Worm (Caenorhabditis elegans): ENCODE data around the gene str-141.
A peak's percentile ranks its signal among the peaks of the same experiment; 100 is the strongest.

The str-141 gene

ce11 chrV:11323720-11324119, at the start of gene str-141:
str-141 (minus strand) TSS chrV:11323820.
- TF ChIP-seq elt-3 (tag; optimal IDR thresholded peaks at IDR 0.05): no peak
- TF ChIP-seq tbx-8 (GFP tag; optimal IDR thresholded peaks at IDR 0.05): no peak
- TF ChIP-seq sptf-1 (tag; optimal IDR thresholded peaks at IDR 0.05): no peak
- TF ChIP-seq pha-4 (tag; optimal IDR thresholded peaks at IDR 0.05): no peak
- TF ChIP-seq zip-8 (tag; optimal IDR thresholded peaks at IDR 0.05): no peak
- TF ChIP-seq ceh-43 (GFP tag; optimal IDR thresholded peaks at IDR 0.05): no peak
- no peak for TF ChIP-seq mab-5 (tag; optimal IDR thresholded peaks at IDR 0.05)
- no peak for TF ChIP-seq sem-2 (GFP tag; optimal IDR thresholded peaks at IDR 0.05)
- no peak for TF ChIP-seq bed-3 (GFP tag; optimal IDR thresholded peaks at IDR 0.05)
- TF ChIP-seq flh-1 (GFP tag; optimal IDR thresholded peaks at IDR 0.05): no peak
- TF ChIP-seq nhr-12 (tag; optimal IDR thresholded peaks at IDR 0.05): no peak
- no peak for TF ChIP-seq ceh-39 (tag; optimal IDR thresholded peaks at IDR 0.05)
- no peak for TF ChIP-seq lin-32 (GFP tag; optimal IDR thresholded peaks at IDR 0.05)

ce11 chrV:11372284-11372878, 48.8 kb upstream of the str-141 start:
- TF ChIP-seq hlh-1 (tag; optimal IDR thresholded peaks at IDR 0.05): no peak
- TF ChIP-seq ces-1 (GFP tag; optimal IDR thresholded peaks at IDR 0.05): peak; percentile 73
- no peak for TF ChIP-seq blmp-1 (tag; optimal IDR thresholded peaks at IDR 0.05)

- TF ChIP-seq tbx-8 (GFP tag; optimal IDR thresholded peaks at IDR 0.05): no peak
- TF ChIP-seq snpc-4 (tag; optimal IDR thresholded peaks at IDR 0.05): no peak
- no peak for TF ChIP-seq sem-2 (GFP tag; optimal IDR thresholded peaks at IDR 0.05)
- TF ChIP-seq M03D4.4 (tag; optimal IDR thresholded peaks at IDR 0.05): no peak
- TF ChIP-seq lsy-2 (tag; optimal IDR thresholded peaks at IDR 0.05): no peak
- TF ChIP-seq ham-2 (GFP tag; optimal IDR thresholded peaks at IDR 0.05): no peak
- TF ChIP-seq bed-3 (GFP tag; optimal IDR thresholded peaks at IDR 0.05): no peak
- no peak for TF ChIP-seq ceh-39 (tag; optimal IDR thresholded peaks at IDR 0.05)
- no peak for TF ChIP-seq hlh-1 (tag; optimal IDR thresholded peaks at IDR 0.05)
- no peak for TF ChIP-seq flh-1 (GFP tag; optimal IDR thresholded peaks at IDR 0.05)
Observed at ce11 chrV:11366129-11366528, 42.5 kb upstream of the str-141 start, which contains the start of gene dop-5. dop-5 (minus strand) TSS chrV:11366229.

DNA sequence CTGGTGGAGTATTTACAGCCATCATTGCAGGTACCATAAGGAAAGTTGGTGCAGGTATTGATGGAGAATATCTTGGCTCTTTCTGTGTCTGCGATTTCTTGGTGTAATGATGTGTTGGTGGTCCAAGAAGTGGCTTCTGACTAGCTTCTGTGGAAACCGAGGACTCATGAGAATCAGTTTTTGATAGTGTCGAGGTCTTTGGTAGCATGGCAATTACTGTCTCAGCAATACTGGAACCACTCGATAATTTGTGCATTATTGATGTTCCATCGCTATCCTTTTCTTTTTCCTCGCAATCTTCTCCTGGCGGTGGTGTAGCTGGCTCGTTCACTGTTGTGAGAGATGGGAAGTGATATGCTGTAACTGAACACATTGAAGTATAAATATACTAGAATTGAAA, 40.0 kb upstream of the str-141 start:
- TF ChIP-seq unc-120 (tag; optimal IDR thresholded peaks at IDR 0.05; ENCODE audit: poor library complexity, severe bottlenecking): no peak
- no peak for TF ChIP-seq unc-39 (tag; optimal IDR thresholded peaks at IDR 0.05)
- no peak for TF ChIP-seq tbx-8 (GFP tag; optimal IDR thresholded peaks at IDR 0.05)
- no peak for TF ChIP-seq elt-1 (tag; optimal IDR thresholded peaks at IDR 0.05; ENCODE audit: borderline replicate concordance, insufficient read depth)
- no peak for TF ChIP-seq drap-1 (GFP tag; optimal IDR thresholded peaks at IDR 0.05)
- TF ChIP-seq M03D4.4 (tag; optimal IDR thresholded peaks at IDR 0.05): no peak
- no peak for TF ChIP-seq flh-1 (GFP tag; optimal IDR thresholded peaks at IDR 0.05)
- no peak for TF ChIP-seq lin-13 (tag; optimal IDR thresholded peaks at IDR 0.05)
- TF ChIP-seq hlh-1 (tag; optimal IDR thresholded peaks at IDR 0.05): no peak
- no peak for TF ChIP-seq sptf-1 (tag; optimal IDR thresholded peaks at IDR 0.05)
- TF ChIP-seq zip-8 (tag; optimal IDR thresholded peaks at IDR 0.05): no peak
- TF ChIP-seq nhr-76 (tag; optimal IDR thresholded peaks at IDR 0.05): no peak
- no peak for TF ChIP-seq sem-2 (GFP tag; optimal IDR thresholded peaks at IDR 0.05)
- no peak for TF ChIP-seq lin-32 (GFP tag; optimal IDR thresholded peaks at IDR 0.05)
- no peak for TF ChIP-seq ces-1 (GFP tag; optimal IDR thresholded peaks at IDR 0.05)
- no peak for TF ChIP-seq unc-62 (GFP tag; optimal IDR thresholded peaks at IDR 0.05)
- TF ChIP-seq ztf-11 (tag; optimal IDR thresholded peaks at IDR 0.05): no peak
- no peak for TF ChIP-seq bed-3 (GFP tag; optimal IDR thresholded peaks at IDR 0.05)
- no peak for TF ChIP-seq ceh-83 (GFP tag; optimal IDR thresholded peaks at IDR 0.05)
- TF ChIP-seq nhr-237 (tag; optimal IDR thresholded peaks at IDR 0.05): no peak

DNA sequence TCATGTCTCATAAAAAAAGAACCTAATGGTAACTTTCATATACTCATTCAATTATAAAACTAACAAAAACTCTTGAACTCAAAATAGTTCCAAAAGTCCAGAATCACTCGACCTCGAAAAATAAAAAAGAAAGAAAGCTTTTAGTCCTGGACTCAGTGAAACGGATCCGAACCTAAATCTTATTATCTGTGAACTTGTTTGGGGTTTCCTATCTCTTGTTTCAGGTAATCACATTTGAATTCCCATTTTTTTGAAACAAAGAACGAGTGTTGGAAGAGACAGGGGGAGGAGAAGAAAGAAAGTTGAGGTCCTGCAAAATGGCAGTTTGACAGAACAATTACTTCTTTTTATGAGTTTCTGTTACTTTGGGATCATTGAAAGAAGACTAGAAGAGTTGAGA, 30.6 kb upstream of the str-141 start:
- TF ChIP-seq bed-3 (GFP tag; optimal IDR thresholded peaks at IDR 0.05): no peak
- TF ChIP-seq ces-1 (GFP tag; optimal IDR thresholded peaks at IDR 0.05): peak; percentile 52

DNA sequence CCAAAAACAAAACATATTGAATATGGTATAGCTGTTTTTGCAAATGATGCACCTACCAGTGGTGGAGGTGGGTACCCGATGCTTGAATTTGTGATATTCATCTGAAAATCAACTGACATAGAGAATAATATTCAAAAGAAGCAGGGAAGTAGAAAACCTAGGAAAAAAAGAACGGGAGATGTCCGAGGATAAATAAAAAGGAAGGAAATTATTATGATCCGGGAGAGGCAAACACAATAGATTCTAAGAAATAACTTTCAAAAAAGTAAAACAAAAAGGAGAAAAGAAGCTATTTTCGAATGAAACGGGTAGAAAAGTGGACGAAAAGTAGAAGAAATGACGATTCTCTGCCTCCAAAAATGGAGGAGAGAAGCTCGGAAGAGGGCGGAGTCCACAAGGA, 29.3 kb upstream of the str-141 start, which contains the start of gene npr-25:
TSS of gene npr-25 (minus strand) at position 101 of the 400 bp plus-strand sequence.
- TF ChIP-seq nhr-237 (tag; optimal IDR thresholded peaks at IDR 0.05) (no peak), ces-1 (GFP tag; optimal IDR thresholded peaks at IDR 0.05) (no peak), pha-4 (tag; optimal IDR thresholded peaks at IDR 0.05) (no peak), mep-1 (tag; optimal IDR thresholded peaks at IDR 0.05) (no peak), snpc-4 (tag; optimal IDR thresholded peaks at IDR 0.05) (no peak), mab-5 (tag; optimal IDR thresholded peaks at IDR 0.05) (no peak), mls-2 (tag; optimal IDR thresholded peaks at IDR 0.05) (no peak), nhr-76 (tag; optimal IDR thresholded peaks at IDR 0.05) (no peak), ceh-39 (tag; optimal IDR thresholded peaks at IDR 0.05) (no peak), sem-2 (GFP tag; optimal IDR thresholded peaks at IDR 0.05) (no peak), lin-13 (tag; optimal IDR thresholded peaks at IDR 0.05) (no peak), unc-120 (tag; optimal IDR thresholded peaks at IDR 0.05; ENCODE audit: poor library complexity, severe bottlenecking) (no peak), unc-39 (tag; optimal IDR thresholded peaks at IDR 0.05) (no peak), ztf-11 (tag; optimal IDR thresholded peaks at IDR 0.05) (no peak)
